Fruit fly (Drosophila melanogaster): ENCODE data around the gene Bin1.

Gene Bin1

DNA sequence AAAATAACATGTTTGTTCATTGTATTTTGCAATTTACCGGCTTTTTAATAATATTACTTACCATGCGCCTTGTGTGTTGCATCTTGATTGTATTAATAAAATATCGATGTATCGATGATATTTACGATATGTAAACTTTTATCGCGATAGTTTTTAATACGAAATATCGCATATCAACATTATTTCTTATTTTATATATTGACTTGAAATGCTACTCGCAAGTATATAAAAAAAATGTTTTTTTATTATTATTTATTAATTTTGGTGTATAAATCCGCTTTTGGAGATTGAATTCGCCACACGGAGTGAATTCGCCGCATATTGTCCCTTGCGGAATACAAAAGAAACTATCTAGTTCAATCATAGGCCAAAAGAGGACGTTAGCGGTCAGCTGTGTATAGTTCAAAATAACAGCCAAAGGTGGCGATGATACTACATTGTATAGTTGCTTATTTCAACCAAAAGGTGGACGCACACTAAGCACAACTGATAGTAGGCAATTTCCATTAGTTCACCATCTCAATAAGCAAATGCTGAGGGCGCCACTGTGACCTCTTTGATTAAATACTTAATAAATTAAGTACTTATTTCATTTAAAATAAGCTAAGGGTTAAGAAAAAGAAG, 15.9 kb upstream of the Bin1 start, which contains the start of gene mtSSB (continued):
- TF ChIP-seq lab (GFP tag; optimal IDR thresholded peaks at IDR 0.05) = peak; percentile 90
- TF ChIP-seq Jarid2 (GFP tag; optimal IDR thresholded peaks at IDR 0.05) = peak; percentile 62
- TF ChIP-seq CG17829 (tag; optimal IDR thresholded peaks at IDR 0.05) = peak; percentile 91
- TF ChIP-seq dm (GFP tag; optimal IDR thresholded peaks at IDR 0.05) = peak; percentile 46
- TF ChIP-seq CG3847 (GFP tag; IDR thresholded peaks at IDR 0.05) = peak; percentile 85
- no peak for TF ChIP-seq Hey (tag; optimal IDR thresholded peaks at IDR 0.05)
- TF ChIP-seq CG32767 (GFP tag; IDR thresholded peaks at IDR 0.05) = peak; percentile 57; the same call in 1 of the 2 replicates
- peak; percentile 93 for TF ChIP-seq CG14441 (GFP tag; IDR thresholded peaks at IDR 0.05)
- peak; percentile 100 for TF ChIP-seq Doc3 (GFP tag; IDR thresholded peaks at IDR 0.05; ENCODE audit: partially characterized antibody)
- TF ChIP-seq E2f2 (GFP tag; IDR thresholded peaks at IDR 0.05) = peak; percentile 61; the same call in 1 of the 2 replicates
- TF ChIP-seq CG34376 (GFP tag; optimal IDR thresholded peaks at IDR 0.05) = peak; percentile 82
- TF ChIP-seq CG1529 (GFP tag; optimal IDR thresholded peaks at IDR 0.05) = peak; percentile 55
- TF ChIP-seq Dek (tag; optimal IDR thresholded peaks at IDR 0.05) = peak; percentile 79
- TF ChIP-seq CG15269 (tag; optimal IDR thresholded peaks at IDR 0.05) = peak; percentile 85
- peak; percentile 49 for TF ChIP-seq CG30020 (tag; optimal IDR thresholded peaks at IDR 0.05)
- TF ChIP-seq luna (GFP tag; optimal IDR thresholded peaks at IDR 0.05) = no peak
- TF ChIP-seq pzg (GFP tag; optimal IDR thresholded peaks at IDR 0.05) = peak; percentile 62
- peak; percentile 76 for TF ChIP-seq Max (GFP tag; optimal IDR thresholded peaks at IDR 0.05)
- TF ChIP-seq hth (optimal IDR thresholded peaks at IDR 0.05) = no peak
- peak; percentile 67 for TF ChIP-seq gro (GFP tag; optimal IDR thresholded peaks at IDR 0.05)
- peak; percentile 85 for TF ChIP-seq CG11504 (tag; optimal IDR thresholded peaks at IDR 0.05)
- TF ChIP-seq schlank (tag; optimal IDR thresholded peaks at IDR 0.05) = peak; percentile 64
- peak; percentile 86 for TF ChIP-seq CG7839 (tag; optimal IDR thresholded peaks at IDR 0.05)
- TF ChIP-seq CG33557 (GFP tag; optimal IDR thresholded peaks at IDR 0.05) = peak; percentile 68
- peak; percentile 96 for TF ChIP-seq vvl (GFP tag; IDR thresholded peaks at IDR 0.05)
- peak; percentile 15 for TF ChIP-seq corto (GFP tag; optimal IDR thresholded peaks at IDR 0.05)
- peak; percentile 66 for TF ChIP-seq esg (GFP tag; conservative IDR thresholded peaks at IDR 0.05)
- TF ChIP-seq trem (tag; optimal IDR thresholded peaks at IDR 0.05) = peak; percentile 91
- TF ChIP-seq CG17912 (GFP tag; optimal IDR thresholded peaks at IDR 0.05) = peak; percentile 91
- TF ChIP-seq CG8478 (optimal IDR thresholded peaks at IDR 0.05) = no peak
- peak; percentile 82 for TF ChIP-seq Mad (GFP tag; optimal IDR thresholded peaks at IDR 0.05)
- TF ChIP-seq prd (optimal IDR thresholded peaks at IDR 0.05) = no peak
- peak; percentile 93 for TF ChIP-seq prd (GFP tag; IDR thresholded peaks at IDR 0.05)
- TF ChIP-seq en (GFP tag; optimal IDR thresholded peaks at IDR 0.05) = peak; percentile 59
- TF ChIP-seq bsh (GFP tag; optimal IDR thresholded peaks at IDR 0.05) = peak in 1 of 2 experiments; percentile 83
- peak; percentile 83 for TF ChIP-seq seq (GFP tag; IDR thresholded peaks at IDR 0.05)
- no peak for TF ChIP-seq Trl (optimal IDR thresholded peaks at IDR 0.05)
- peak; percentile 95 for TF ChIP-seq Trl (GFP tag; optimal IDR thresholded peaks at IDR 0.05)
- TF ChIP-seq pfk (GFP tag; optimal IDR thresholded peaks at IDR 0.05) = peak; percentile 44
- TF ChIP-seq Dref (GFP tag; IDR thresholded peaks at IDR 0.05) = peak; percentile 78
- peak; percentile 95 for TF ChIP-seq Chrac-16 (GFP tag; optimal IDR thresholded peaks at IDR 0.05)
- peak; percentile 57 for TF ChIP-seq CG12104 (GFP tag; optimal IDR thresholded peaks at IDR 0.05)
- peak; percentile 69 for TF ChIP-seq CG16815 (GFP tag; optimal IDR thresholded peaks at IDR 0.05)
- peak; percentile 100 for TF ChIP-seq hbn (GFP tag; IDR thresholded peaks at IDR 0.05; ENCODE audit: partially characterized antibody)
- no peak for TF ChIP-seq sima (GFP tag; optimal IDR thresholded peaks at IDR 0.05)
- peak; percentile 81; the same call in 2 of the 3 replicates for TF ChIP-seq CG11093 (GFP tag; IDR thresholded peaks at IDR 0.05)
- TF ChIP-seq org-1 (GFP tag; optimal IDR thresholded peaks at IDR 0.05) = peak; percentile 78
- TF ChIP-seq twi (tag; optimal IDR thresholded peaks at IDR 0.05) = peak; percentile 68
- TF ChIP-seq CG3407 (GFP tag; optimal IDR thresholded peaks at IDR 0.05) = peak; percentile 72
- peak; percentile 76 for TF ChIP-seq CG13424 (tag; optimal IDR thresholded peaks at IDR 0.05)
- TF ChIP-seq CG4707 (GFP tag; optimal IDR thresholded peaks at IDR 0.05) = peak; percentile 75
